Worm (Caenorhabditis elegans): ENCODE results near the gene E02H1.1.

DNA sequence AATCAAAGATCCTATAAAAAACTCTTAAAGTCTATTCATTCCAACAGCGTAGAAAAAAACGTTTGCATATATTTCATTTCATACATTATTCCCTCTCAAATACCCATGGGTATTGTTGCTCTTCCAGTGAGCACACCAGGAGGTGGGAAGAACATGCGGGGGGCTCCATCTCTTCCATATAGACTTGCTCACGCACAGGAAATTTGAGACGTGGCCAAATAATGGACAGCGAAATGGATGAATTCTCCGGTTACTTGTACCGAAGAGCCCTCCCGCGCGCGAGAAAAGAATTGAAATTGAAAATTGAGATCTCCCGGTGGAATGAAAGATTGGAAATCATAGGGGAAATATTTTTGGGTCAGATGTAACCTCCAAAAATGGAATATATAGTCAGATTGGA, 13.3 kb downstream of the E02H1.1 start:
- TF ChIP-seq ceh-13 (GFP tag; optimal IDR thresholded peaks at IDR 0.05) (no peak), ama-1 (optimal IDR thresholded peaks at IDR 0.05) (no peak), tra-4 (tag; optimal IDR thresholded peaks at IDR 0.05) (no peak), flt-1 (GFP tag; IDR thresholded peaks at IDR 0.05) (no peak), hmbx-1 (tag; optimal IDR thresholded peaks at IDR 0.05) (no peak), tbx-11 (GFP tag; IDR thresholded peaks at IDR 0.05) (no peak), scrt-1 (GFP tag; IDR thresholded peaks at IDR 0.05) (no peak), pes-1 (GFP tag; IDR thresholded peaks at IDR 0.05) (no peak)
